Fruit fly (Drosophila melanogaster): ENCODE results near the gene thoc6.

Gene thoc6

dm6 chr3L:12205848-12206247 lies 12.4 kb upstream of the thoc6 start, which contains the start of gene Tsen54:
Gene Tsen54 (minus strand): TSS chr3L:12206022.
- TF ChIP-seq N (GFP tag; optimal IDR thresholded peaks at IDR 0.05) (no peak), dmrt93B (GFP tag; optimal IDR thresholded peaks at IDR 0.05) (no peak)

- no peak for TF ChIP-seq woc (GFP tag; optimal IDR thresholded peaks at IDR 0.05)
- no peak for TF ChIP-seq usp (GFP tag; optimal IDR thresholded peaks at IDR 0.05)
- no peak for TF ChIP-seq pan (optimal IDR thresholded peaks at IDR 0.05)
- TF ChIP-seq lola (GFP tag; optimal IDR thresholded peaks at IDR 0.05), result no peak
- TF ChIP-seq Jra (GFP tag; optimal IDR thresholded peaks at IDR 0.05), result no peak
- no peak for TF ChIP-seq Hr78 (GFP tag; optimal IDR thresholded peaks at IDR 0.05)
Measured at dm6 chr3L:12203736-12204135, 10.2 kb upstream of the thoc6 start, which contains the start of gene Ak1. Gene Ak1 (minus strand): TSS chr3L:12204082.

dm6 chr3L:12202980-12203379 lies 9.5 kb upstream of the thoc6 start:
- TF ChIP-seq Myc (optimal IDR thresholded peaks at IDR 0.05) (no peak), br (GFP tag; optimal IDR thresholded peaks at IDR 0.05) (no peak), Hr83 (GFP tag; optimal IDR thresholded peaks at IDR 0.05; ENCODE audit: poor library complexity, severe bottlenecking) (no peak), Rel (GFP tag; optimal IDR thresholded peaks at IDR 0.05) (no peak), Rel (tag; optimal IDR thresholded peaks at IDR 0.05) (peak; percentile 10)

- TF ChIP-seq brk (GFP tag; optimal IDR thresholded peaks at IDR 0.05), result no peak
- TF ChIP-seq Jra (GFP tag; optimal IDR thresholded peaks at IDR 0.05), result no peak
- TF ChIP-seq woc (GFP tag; optimal IDR thresholded peaks at IDR 0.05), result no peak
- no peak for TF ChIP-seq Hr83 (GFP tag; optimal IDR thresholded peaks at IDR 0.05; ENCODE audit: poor library complexity, severe bottlenecking)
- TF ChIP-seq Rel (GFP tag; optimal IDR thresholded peaks at IDR 0.05), result no peak
- TF ChIP-seq Rel (tag; optimal IDR thresholded peaks at IDR 0.05), result no peak
- TF ChIP-seq Abd-B (GFP tag; optimal IDR thresholded peaks at IDR 0.05), result no peak
- TF ChIP-seq Sp1 (GFP tag; optimal IDR thresholded peaks at IDR 0.05), result no peak
- TF ChIP-seq tai (GFP tag; optimal IDR thresholded peaks at IDR 0.05), result no peak
- no peak for TF ChIP-seq jim (GFP tag; optimal IDR thresholded peaks at IDR 0.05)
- no peak for TF ChIP-seq Mio (GFP tag; optimal IDR thresholded peaks at IDR 0.05)
- no peak for TF ChIP-seq Hnf4 (GFP tag; optimal IDR thresholded peaks at IDR 0.05)
- TF ChIP-seq br (GFP tag; optimal IDR thresholded peaks at IDR 0.05), result no peak
- TF ChIP-seq HLH106 (tag; optimal IDR thresholded peaks at IDR 0.05), result no peak
- no peak for TF ChIP-seq pan (optimal IDR thresholded peaks at IDR 0.05)
- no peak for TF ChIP-seq dsf (GFP tag; optimal IDR thresholded peaks at IDR 0.05; ENCODE audit: borderline replicate concordance)
- no peak for TF ChIP-seq dl (GFP tag; optimal IDR thresholded peaks at IDR 0.05; ENCODE audit: insufficient read depth in 1 of 2, partially characterized antibody in 2 of 2)
- no peak for TF ChIP-seq sage (GFP tag; optimal IDR thresholded peaks at IDR 0.05)
- TF ChIP-seq ey (GFP tag; optimal IDR thresholded peaks at IDR 0.05), result no peak
- TF ChIP-seq GATAd (GFP tag; optimal IDR thresholded peaks at IDR 0.05), result no peak
Measured at dm6 chr3L:12197491-12197890, 4.0 kb upstream of the thoc6 start, which contains the start of gene CG11529. Gene CG11529 (plus strand): TSS chr3L:12197791.

- TF ChIP-seq foxo (GFP tag; optimal IDR thresholded peaks at IDR 0.05), result no peak
- no peak for TF ChIP-seq GATAd (GFP tag; optimal IDR thresholded peaks at IDR 0.05)
- no peak for TF ChIP-seq Mio (GFP tag; optimal IDR thresholded peaks at IDR 0.05)
- TF ChIP-seq dsf (GFP tag; optimal IDR thresholded peaks at IDR 0.05; ENCODE audit: borderline replicate concordance), result no peak
- no peak for TF ChIP-seq Jra (GFP tag; optimal IDR thresholded peaks at IDR 0.05)
- no peak for TF ChIP-seq Myc (optimal IDR thresholded peaks at IDR 0.05)
Measured at dm6 chr3L:12190433-12190832, 3.1 kb downstream of the thoc6 start, which contains the start of gene Est-P. Gene Est-P (plus strand): TSS chr3L:12190733.

- TF ChIP-seq foxo (GFP tag; optimal IDR thresholded peaks at IDR 0.05) (no peak), Hnf4 (GFP tag; optimal IDR thresholded peaks at IDR 0.05) (no peak), usp (GFP tag; optimal IDR thresholded peaks at IDR 0.05) (no peak), dsf (GFP tag; optimal IDR thresholded peaks at IDR 0.05; ENCODE audit: borderline replicate concordance) (no peak), Vsx2 (GFP tag; optimal IDR thresholded peaks at IDR 0.05; ENCODE audit: partially characterized antibody) (no peak), Hr83 (GFP tag; optimal IDR thresholded peaks at IDR 0.05; ENCODE audit: poor library complexity, severe bottlenecking) (no peak), h (GFP tag; optimal IDR thresholded peaks at IDR 0.05) (no peak), Hr78 (GFP tag; optimal IDR thresholded peaks at IDR 0.05) (no peak), Abd-B (GFP tag; optimal IDR thresholded peaks at IDR 0.05) (no peak)
Measured at dm6 chr3L:12188518-12188917, 5.0 kb downstream of the thoc6 start, which contains the start of gene Est-6. Gene Est-6 (plus strand): TSS chr3L:12188818.
